Worm (Caenorhabditis elegans): ENCODE measurements around the gene K07C11.10.
A peak's percentile ranks its signal among the peaks of the same experiment; 100 is the strongest.

The K07C11.10 gene

DNA sequence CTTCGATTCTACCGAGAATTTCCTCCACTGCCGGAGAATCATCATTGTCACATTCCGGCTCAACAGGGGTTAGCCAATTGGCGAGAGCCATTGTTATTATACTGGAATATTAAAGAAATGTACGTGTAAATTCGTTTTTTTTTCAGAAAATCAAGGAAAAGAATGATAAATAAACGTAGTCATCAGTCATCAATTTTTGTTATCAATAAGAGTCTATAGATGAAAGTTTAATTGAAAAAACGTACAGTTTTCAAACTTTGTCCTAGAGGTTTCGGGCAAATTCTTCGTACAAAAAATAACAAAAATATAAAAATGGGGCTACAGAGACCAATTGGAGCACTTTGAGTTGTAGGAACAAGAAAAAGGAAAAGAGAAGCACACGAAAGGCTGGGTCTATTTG is 27.7 kb downstream of the K07C11.10 start, which contains the start of gene F20D6.11:
Gene F20D6.11, minus strand, starts transcription at position 101 of the 400 bp plus-strand sequence.
- TF ChIP-seq R02D3.7 (tag; optimal IDR thresholded peaks at IDR 0.05) (no peak), mbf-1 (tag; optimal IDR thresholded peaks at IDR 0.05) (no peak), sma-9 (GFP tag; optimal IDR thresholded peaks at IDR 0.05) (no peak), sma-9 (tag; optimal IDR thresholded peaks at IDR 0.05) (no peak), nhr-237 (tag; optimal IDR thresholded peaks at IDR 0.05) (no peak), nhr-6 (tag; optimal IDR thresholded peaks at IDR 0.05) (no peak), mab-5 (tag; optimal IDR thresholded peaks at IDR 0.05) (no peak), egl-27 (tag; optimal IDR thresholded peaks at IDR 0.05) (no peak), nhr-12 (tag; optimal IDR thresholded peaks at IDR 0.05) (no peak), ZK546.5 (tag; optimal IDR thresholded peaks at IDR 0.05) (no peak), elt-3 (tag; optimal IDR thresholded peaks at IDR 0.05) (no peak), ztf-1 (GFP tag; conservative IDR thresholded peaks at IDR 0.05) (no peak), Y55F3AM.14 (GFP tag; optimal IDR thresholded peaks at IDR 0.05) (no peak)

DNA sequence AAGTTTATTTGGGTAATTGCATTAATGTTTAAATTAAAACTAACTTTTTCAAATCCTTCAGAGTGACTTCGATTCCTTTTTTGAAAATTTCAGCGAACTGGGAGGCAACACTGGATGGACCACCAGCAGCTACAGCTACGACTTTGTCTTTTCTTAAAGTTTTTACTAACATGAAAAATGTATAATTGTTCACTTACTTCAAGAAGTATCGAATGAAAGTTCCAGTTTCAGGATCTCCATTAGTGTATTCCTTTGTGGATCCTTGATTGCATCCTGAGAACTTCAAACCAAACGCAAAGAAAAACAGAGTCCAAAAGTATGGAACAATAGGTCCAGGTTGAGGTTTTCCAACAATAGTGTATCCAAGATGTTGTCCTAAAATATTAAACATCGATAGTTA is 29.7 kb downstream of the K07C11.10 start:
- TF ChIP-seq fos-1 (tag; optimal IDR thresholded peaks at IDR 0.05), result no peak
- no peak for TF ChIP-seq mab-5 (tag; optimal IDR thresholded peaks at IDR 0.05)
- TF ChIP-seq elt-1 (tag; optimal IDR thresholded peaks at IDR 0.05), result no peak
- no peak for TF ChIP-seq nhr-6 (tag; optimal IDR thresholded peaks at IDR 0.05)
- TF ChIP-seq skn-1 (tag; optimal IDR thresholded peaks at IDR 0.05), result no peak
- TF ChIP-seq nhr-23 (tag; optimal IDR thresholded peaks at IDR 0.05), result no peak
- TF ChIP-seq nhr-237 (tag; optimal IDR thresholded peaks at IDR 0.05), result no peak
- TF ChIP-seq ztf-11 (tag; optimal IDR thresholded peaks at IDR 0.05), result no peak
- no peak for TF ChIP-seq nhr-12 (tag; optimal IDR thresholded peaks at IDR 0.05)
- TF ChIP-seq mdl-1 (tag; optimal IDR thresholded peaks at IDR 0.05), result no peak
- TF ChIP-seq gmeb-1 (tag; optimal IDR thresholded peaks at IDR 0.05), result no peak
- TF ChIP-seq alr-1 (tag; optimal IDR thresholded peaks at IDR 0.05), result no peak
- TF ChIP-seq Y55F3AM.14 (GFP tag; optimal IDR thresholded peaks at IDR 0.05), result no peak
- no peak for TF ChIP-seq aly-2 (tag; optimal IDR thresholded peaks at IDR 0.05)
- TF ChIP-seq zag-1 (tag; optimal IDR thresholded peaks at IDR 0.05), result no peak
- no peak for TF ChIP-seq sma-9 (GFP tag; optimal IDR thresholded peaks at IDR 0.05)
- no peak for TF ChIP-seq sma-9 (tag; optimal IDR thresholded peaks at IDR 0.05)
- no peak for TF ChIP-seq sem-4 (tag; optimal IDR thresholded peaks at IDR 0.05)
- TF ChIP-seq lin-11 (tag; optimal IDR thresholded peaks at IDR 0.05), result no peak
- no peak for TF ChIP-seq ceh-16 (tag; optimal IDR thresholded peaks at IDR 0.05)
- no peak for TF ChIP-seq ztf-4 (tag; optimal IDR thresholded peaks at IDR 0.05)

DNA sequence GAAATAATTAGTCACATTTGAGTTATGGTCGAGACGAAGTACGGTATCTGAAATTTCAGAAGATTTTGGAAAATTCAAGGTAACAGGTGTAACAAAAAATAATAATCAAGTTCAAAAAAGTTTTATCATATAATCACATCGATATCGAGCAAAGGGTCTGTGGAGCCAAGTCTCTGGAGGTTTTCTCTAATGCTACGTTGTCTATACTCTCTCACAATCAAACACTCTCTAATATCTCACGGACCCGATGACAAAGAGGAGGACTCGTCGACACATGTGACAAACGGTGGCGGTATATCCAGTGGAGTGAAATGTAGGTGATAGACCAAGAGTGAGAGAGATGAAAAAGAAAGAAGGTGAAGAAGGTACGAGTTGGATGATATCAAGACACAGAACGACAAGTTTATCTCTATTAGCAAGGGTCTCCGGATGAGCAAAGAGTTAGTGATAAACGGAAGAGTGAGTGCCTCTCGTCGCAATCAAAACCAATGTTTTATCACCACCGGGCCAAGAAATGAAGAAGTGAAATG is 30.8 kb downstream of the K07C11.10 start, which contains the start of gene F20D6.10:
Gene F20D6.10, minus strand, starts transcription at position 51 of the 530 bp plus-strand sequence.
- TF ChIP-seq nhr-25 (tag; optimal IDR thresholded peaks at IDR 0.05) (no peak), lsy-2 (tag; optimal IDR thresholded peaks at IDR 0.05) (peak in 1 of 2 experiments; percentile 27), F13H6.1 (tag; optimal IDR thresholded peaks at IDR 0.05) (peak; percentile 54), nhr-129 (tag; optimal IDR thresholded peaks at IDR 0.05) (peak; percentile 56), gmeb-1 (tag; optimal IDR thresholded peaks at IDR 0.05) (no peak), sma-9 (GFP tag; optimal IDR thresholded peaks at IDR 0.05) (peak; percentile 30), sma-9 (tag; optimal IDR thresholded peaks at IDR 0.05) (no peak), nhr-77 (tag; optimal IDR thresholded peaks at IDR 0.05) (no peak)

DNA sequence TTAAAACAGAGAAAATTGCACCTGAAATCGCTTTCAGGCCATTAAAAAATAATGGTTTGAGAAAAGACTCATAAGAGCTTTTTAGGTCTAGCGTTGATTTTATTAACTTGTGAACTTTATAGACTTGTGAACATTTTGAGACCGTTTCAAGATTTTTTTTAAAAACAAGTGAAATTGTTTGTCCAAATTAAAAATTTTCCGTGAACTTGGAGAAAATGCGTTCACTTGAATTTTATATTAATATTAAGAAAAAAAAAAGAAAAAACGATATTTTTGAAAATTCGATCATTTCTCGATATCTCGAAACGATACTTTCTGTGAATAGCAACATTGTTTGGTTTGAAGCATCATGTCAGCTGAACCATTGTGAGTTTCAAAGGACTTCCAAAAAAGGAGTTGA is 36.3 kb downstream of the K07C11.10 start, which contains the start of gene F20D6.1:
Gene F20D6.1, plus strand, starts transcription at position 301 of the 400 bp plus-strand sequence.
- TF ChIP-seq Y55F3AM.14 (GFP tag; optimal IDR thresholded peaks at IDR 0.05) (no peak), ztf-4 (tag; optimal IDR thresholded peaks at IDR 0.05) (no peak)

DNA sequence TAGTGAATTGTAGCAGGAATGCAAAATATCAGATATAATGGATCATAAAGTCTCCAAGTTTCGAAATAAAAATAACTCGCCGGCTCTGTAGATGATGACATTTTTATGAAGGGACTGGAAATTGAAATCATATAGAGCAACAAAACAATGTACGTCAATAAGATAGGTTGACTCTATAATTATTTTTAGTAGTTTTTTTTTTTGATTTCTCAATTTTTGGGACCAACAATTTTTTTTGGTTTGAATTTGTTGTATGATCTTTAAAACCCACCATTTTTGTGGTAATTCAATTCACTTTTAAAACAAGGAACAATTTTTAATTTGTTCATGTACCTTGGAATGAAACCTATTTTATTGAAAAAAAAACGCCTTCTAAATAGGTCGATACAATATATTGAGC is 36.7 kb downstream of the K07C11.10 start, which contains the start of gene F20D6.12:
Gene F20D6.12, minus strand, starts transcription at position 101 of the 400 bp plus-strand sequence.
- no peak for TF ChIP-seq nhr-6 (tag; optimal IDR thresholded peaks at IDR 0.05)
- TF ChIP-seq R02D3.7 (tag; optimal IDR thresholded peaks at IDR 0.05), result no peak
- no peak for TF ChIP-seq peb-1 (tag; optimal IDR thresholded peaks at IDR 0.05)
- no peak for TF ChIP-seq lin-11 (tag; optimal IDR thresholded peaks at IDR 0.05)
- TF ChIP-seq mab-5 (tag; optimal IDR thresholded peaks at IDR 0.05), result no peak
- TF ChIP-seq ztf-11 (tag; optimal IDR thresholded peaks at IDR 0.05), result no peak
- TF ChIP-seq elt-1 (tag; optimal IDR thresholded peaks at IDR 0.05), result no peak
- TF ChIP-seq sma-9 (GFP tag; optimal IDR thresholded peaks at IDR 0.05), result no peak
- no peak for TF ChIP-seq sma-9 (tag; optimal IDR thresholded peaks at IDR 0.05)
- no peak for TF ChIP-seq Y55F3AM.14 (GFP tag; optimal IDR thresholded peaks at IDR 0.05)
- no peak for TF ChIP-seq F13H6.1 (tag; optimal IDR thresholded peaks at IDR 0.05)
- no peak for TF ChIP-seq nhr-21 (tag; optimal IDR thresholded peaks at IDR 0.05)
- TF ChIP-seq ceh-82 (tag; optimal IDR thresholded peaks at IDR 0.05), result no peak
- TF ChIP-seq nhr-129 (tag; optimal IDR thresholded peaks at IDR 0.05), result no peak
